Fruit fly (Drosophila melanogaster): ENCODE measurements around the gene gudu.
A peak's percentile ranks its signal among the peaks of the same experiment; 100 is the strongest.

Gene gudu

DNA sequence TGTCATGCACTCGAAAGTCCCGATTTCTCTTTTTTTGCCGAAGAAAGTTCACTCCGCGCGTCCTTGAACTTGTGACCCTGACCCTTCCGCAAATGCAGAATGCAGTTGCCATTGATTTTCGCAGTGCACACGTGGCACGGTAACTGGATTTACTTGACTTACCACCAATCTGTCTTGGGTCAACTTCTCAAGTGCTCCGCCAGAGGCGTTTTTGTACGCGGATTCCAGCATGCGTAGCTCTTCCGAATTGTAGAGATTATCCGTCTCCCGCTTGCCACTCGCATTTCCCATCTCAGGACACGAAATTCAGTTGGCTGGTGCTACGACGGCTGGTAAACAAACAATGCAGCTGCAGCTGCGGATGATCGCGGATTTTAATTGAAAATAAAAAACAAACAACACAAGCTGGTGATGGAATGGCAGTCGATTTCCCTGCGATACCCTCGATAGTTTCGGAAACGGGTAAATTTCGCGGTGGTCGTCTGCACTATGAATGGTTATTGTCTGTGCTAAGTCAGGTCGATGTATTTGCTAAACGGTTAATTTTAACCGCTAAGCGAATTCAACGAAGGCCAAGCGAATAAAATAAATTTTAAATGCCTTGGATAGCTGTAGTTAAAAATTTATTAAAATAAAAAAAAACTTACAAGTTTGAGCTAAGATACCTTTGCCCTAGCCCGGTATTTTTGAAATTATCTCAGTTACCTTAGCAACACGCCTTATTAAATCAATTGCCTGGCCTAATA, at the start of gene gudu, which contains the start of gene CG5149 (continued):
- no peak for TF ChIP-seq Awh (GFP tag; IDR thresholded peaks at IDR 0.05)
- TF ChIP-seq CG11695 (GFP tag; IDR thresholded peaks at IDR 0.05), result no peak
- no peak for TF ChIP-seq nau (GFP tag; optimal IDR thresholded peaks at IDR 0.05)
- peak; percentile 0 for TF ChIP-seq exex (tag; optimal IDR thresholded peaks at IDR 0.05)
- peak; percentile 49 for TF ChIP-seq CrebB (tag; optimal IDR thresholded peaks at IDR 0.05)
- TF ChIP-seq Doc3 (GFP tag; IDR thresholded peaks at IDR 0.05; ENCODE audit: partially characterized antibody), result peak; percentile 83
- TF ChIP-seq mirr (GFP tag; optimal IDR thresholded peaks at IDR 0.05), result no peak
- no peak for TF ChIP-seq CG1647 (GFP tag; optimal IDR thresholded peaks at IDR 0.05)
- peak; percentile 47 for TF ChIP-seq CG2116 (GFP tag; optimal IDR thresholded peaks at IDR 0.05)
- no peak for TF ChIP-seq CG10209 (GFP tag; optimal IDR thresholded peaks at IDR 0.05)
- no peak for TF ChIP-seq TFAM (GFP tag; optimal IDR thresholded peaks at IDR 0.05)
- no peak for TF ChIP-seq CG12219 (GFP tag; optimal IDR thresholded peaks at IDR 0.05)
- peak; percentile 53 for TF ChIP-seq CG14710 (tag; optimal IDR thresholded peaks at IDR 0.05)
- TF ChIP-seq CG13287 (GFP tag; IDR thresholded peaks at IDR 0.05; ENCODE audit: partially characterized antibody), result peak; percentile 93
- no peak for TF ChIP-seq trh (GFP tag; optimal IDR thresholded peaks at IDR 0.05)
- TF ChIP-seq Dref (GFP tag; IDR thresholded peaks at IDR 0.05), result peak; percentile 73
- TF ChIP-seq mam (GFP tag; optimal IDR thresholded peaks at IDR 0.05), result no peak
- TF ChIP-seq otp (GFP tag; IDR thresholded peaks at IDR 0.05), result no peak
- no peak for TF ChIP-seq cg (GFP tag; optimal IDR thresholded peaks at IDR 0.05)
- no peak for TF ChIP-seq Hr51 (GFP tag; optimal IDR thresholded peaks at IDR 0.05)
- peak; percentile 7 for TF ChIP-seq lilli (GFP tag; optimal IDR thresholded peaks at IDR 0.05)
- TF ChIP-seq CG12769 (tag; optimal IDR thresholded peaks at IDR 0.05), result no peak
- TF ChIP-seq Kr (GFP tag; optimal IDR thresholded peaks at IDR 0.05), result no peak
- TF ChIP-seq en (GFP tag; optimal IDR thresholded peaks at IDR 0.05), result no peak
- TF ChIP-seq BtbVII (GFP tag; optimal IDR thresholded peaks at IDR 0.05), result no peak
- peak; percentile 13 for TF ChIP-seq Blimp-1 (GFP tag; optimal IDR thresholded peaks at IDR 0.05)
- TF ChIP-seq CG18011 (GFP tag; optimal IDR thresholded peaks at IDR 0.05), result no peak
- TF ChIP-seq gem (tag; optimal IDR thresholded peaks at IDR 0.05), result no peak
- TF ChIP-seq chm (GFP tag; IDR thresholded peaks at IDR 0.05), result no peak
- TF ChIP-seq Dfd (GFP tag; optimal IDR thresholded peaks at IDR 0.05), result no peak
- TF ChIP-seq esg (GFP tag; conservative IDR thresholded peaks at IDR 0.05), result no peak
- TF ChIP-seq ab (GFP tag; optimal IDR thresholded peaks at IDR 0.05), result no peak
- TF ChIP-seq crp (GFP tag; optimal IDR thresholded peaks at IDR 0.05), result no peak
- TF ChIP-seq usp (GFP tag; optimal IDR thresholded peaks at IDR 0.05), result no peak
- no peak for TF ChIP-seq CG31365 (tag; optimal IDR thresholded peaks at IDR 0.05)
- TF ChIP-seq bowl (GFP tag; IDR thresholded peaks at IDR 0.05), result no peak
- no peak for TF ChIP-seq CG7372 (GFP tag; IDR thresholded peaks at IDR 0.05)
- no peak for TF ChIP-seq Usf (GFP tag; optimal IDR thresholded peaks at IDR 0.05)
- TF ChIP-seq Adf1 (GFP tag; IDR thresholded peaks at IDR 0.05), result no peak
- TF ChIP-seq jumu (GFP tag; optimal IDR thresholded peaks at IDR 0.05), result no peak
- no peak for TF ChIP-seq zf30C (GFP tag; optimal IDR thresholded peaks at IDR 0.05)
- TF ChIP-seq kay (GFP tag; optimal IDR thresholded peaks at IDR 0.05), result no peak
- no peak for TF ChIP-seq Aef1 (GFP tag; IDR thresholded peaks at IDR 0.05)
- no peak; the same call in 1 of the 2 replicates for TF ChIP-seq sisA (GFP tag; IDR thresholded peaks at IDR 0.05)
- TF ChIP-seq fd102C (GFP tag; optimal IDR thresholded peaks at IDR 0.05), result no peak
- peak; percentile 79 for TF ChIP-seq MESR4 (GFP tag; optimal IDR thresholded peaks at IDR 0.05)
- TF ChIP-seq CG17829 (tag; optimal IDR thresholded peaks at IDR 0.05), result peak; percentile 60
- no peak for TF ChIP-seq wek (GFP tag; optimal IDR thresholded peaks at IDR 0.05)
- no peak for TF ChIP-seq CG6175 (GFP tag; IDR thresholded peaks at IDR 0.05)
- TF ChIP-seq odd (GFP tag; optimal IDR thresholded peaks at IDR 0.05), result no peak

Measured in whole organism, embryonic.